Worm (Caenorhabditis elegans) whole organism, late embryonic: Measurements from ENCODE around the gene fzo-1.

ENCODE experiments used
- ahr-1 ChIP-seq: sonication (generic microtip); optimal IDR thresholded peaks from 2 replicates; lab custom pipeline; 2016; ENCODE audit warnings: missing genetic modification characterization, missing compliant biosample characterization
- ama-1 ChIP-seq: fragments of 150-350 bp; optimal IDR thresholded peaks from 2 replicates; lab custom pipeline; 2014
- ceh-45 ChIP-seq: fragments of 200-800 bp; sonication (Bioruptor generic); IDR thresholded peaks from 2 replicates; pipeline ENCODE4 v1.3.6; 2022; ENCODE audit warnings: missing genetic modification reagents, missing genetic modification characterization, missing compliant biosample characterization
- elt-2 ChIP-seq: sonication (generic microtip); optimal IDR thresholded peaks from 2 replicates; lab custom pipeline; 2016; ENCODE audit warnings: missing genetic modification reagents, missing genetic modification characterization, missing compliant biosample characterization
- hlh-8 ChIP-seq: sonication (generic microtip); optimal IDR thresholded peaks from 2 replicates; lab custom pipeline; 2016; ENCODE audit warnings: missing genotype, missing genetic modification characterization, missing compliant biosample characterization
- madf-2 ChIP-seq: sonication (generic microtip); optimal IDR thresholded peaks from 2 replicates; lab custom pipeline; 2017; ENCODE audit warnings: missing genetic modification characterization, missing compliant biosample characterization
- nfya-1 ChIP-seq: sonication (generic microtip); optimal IDR thresholded peaks from 2 replicates; lab custom pipeline; 2017; ENCODE audit warnings: missing genetic modification characterization, mild to moderate bottlenecking, missing compliant biosample characterization, antibody characterized with exemption, moderate library complexity
- nhr-11 ChIP-seq: fragments of 150-350 bp; optimal IDR thresholded peaks from 2 replicates; lab custom pipeline; 2014; ENCODE audit warnings: missing biosample characterization, missing genetic modification characterization
- pqm-1 ChIP-seq: sonication (generic microtip); optimal IDR thresholded peaks from 2 replicates; lab custom pipeline; 2016; ENCODE audit warnings: missing genetic modification characterization, missing compliant biosample characterization
- rnt-1 ChIP-seq: sonication (generic microtip); optimal IDR thresholded peaks from 2 replicates; lab custom pipeline; 2016; ENCODE audit warnings: missing genetic modification characterization, missing compliant biosample characterization
- ttx-3 ChIP-seq: sonication (generic microtip); optimal IDR thresholded peaks from 2 replicates; lab custom pipeline; 2016; ENCODE audit warnings: missing genetic modification reagents, missing genetic modification characterization, missing compliant biosample characterization
- unc-55 ChIP-seq: sonication (generic microtip); optimal IDR thresholded peaks from 2 replicates; lab custom pipeline; 2017; ENCODE audit warnings: missing biosample characterization, missing genetic modification reagents, missing genetic modification characterization

- no peak for TF ChIP-seq ttx-3 (tag; lab: Kevin White, UChicago)
- TF ChIP-seq nfya-1 (tag; lab: Kevin White, UChicago): no peak
- TF ChIP-seq ama-1: no peak
- no peak for TF ChIP-seq ahr-1 (tag; lab: Kevin White, UChicago)
- TF ChIP-seq elt-2 (tag; lab: Kevin White, UChicago): no peak
- no peak for TF ChIP-seq unc-55
- TF ChIP-seq rnt-1 (tag; lab: Kevin White, UChicago): no peak
- no peak for TF ChIP-seq ceh-45
- no peak for TF ChIP-seq nhr-11 (tag; lab: Kevin White, UChicago)
- no peak for TF ChIP-seq pqm-1
- TF ChIP-seq madf-2 (tag; lab: Kevin White, UChicago): no peak
- no peak for TF ChIP-seq hlh-8 (tag; lab: Kevin White, UChicago)
Measured at ce11 chrII:5801075-5801474, 34.9 kb downstream of the fzo-1 start, which contains the start of the genes K05F1.9 and K05F1.1.
